Fruit fly (Drosophila melanogaster) whole organism, embryonic: ENCODE data around the gene Pbp45.

Experiments used
- CG10209 ChIP-seq: fragments of 200-800 bp; sonication (Bioruptor generic); optimal IDR thresholded peaks from 3 replicates; lab custom pipeline; 2017; ENCODE audit warnings: missing biosample characterization, mild to moderate bottlenecking, missing genetic modification characterization, missing genetic modification reagents
- CG10654 ChIP-seq: fragments of 200-800 bp; sonication (Bioruptor generic); optimal IDR thresholded peaks from 2 replicates; lab custom pipeline; 2016; ENCODE audit warnings: missing biosample characterization, missing genetic modification characterization
- CG10979 ChIP-seq: fragments of 200-800 bp; sonication (Bioruptor generic); optimal IDR thresholded peaks from 2 replicates; lab custom pipeline; 2018; ENCODE audit warnings: missing biosample characterization, mild to moderate bottlenecking, missing genetic modification characterization, moderate library complexity
- CG11093 ChIP-seq: fragments of 200-800 bp; sonication (Bioruptor generic); IDR thresholded peaks from 3 replicates; pipeline ENCODE4 v1.3.6; 2022; ENCODE audit warnings: missing biosample characterization, missing genetic modification characterization
- CG12104 ChIP-seq: fragments of 200-800 bp; sonication (Bioruptor generic); optimal IDR thresholded peaks from 3 replicates; lab custom pipeline; 2016; ENCODE audit warnings: missing biosample characterization, missing genetic modification characterization
- CG1233 ChIP-seq: fragments of 200-800 bp; sonication (Bioruptor generic); optimal IDR thresholded peaks from 4 replicates; lab custom pipeline; 2018; ENCODE audit warnings: missing biosample characterization, mild to moderate bottlenecking, missing genetic modification characterization
- CG14441 ChIP-seq: fragments of 200-800 bp; sonication (Bioruptor generic); IDR thresholded peaks from 2 replicates; pipeline ENCODE4 v1.3.6; 2022; ENCODE audit warnings: missing biosample characterization, missing genetic modification characterization
- CG16813 ChIP-seq: fragments of 200-800 bp; sonication (Bioruptor generic); IDR thresholded peaks from 3 replicates; pipeline ENCODE4 v1.3.6; 2022; ENCODE audit warnings: missing biosample characterization, missing genetic modification characterization; ENCODE audit not compliant: partially characterized antibody
- CG17361 ChIP-seq: fragments of 200-800 bp; sonication (Bioruptor generic); IDR thresholded peaks from 3 replicates; pipeline ENCODE4 v1.3.6; 2022; ENCODE audit warnings: missing biosample characterization, missing genetic modification characterization
- CG17912 ChIP-seq: fragments of 200-800 bp; sonication (Bioruptor generic); optimal IDR thresholded peaks from 2 replicates; lab custom pipeline; 2018; ENCODE audit warnings: missing biosample characterization, mild to moderate bottlenecking, missing genetic modification characterization
- CG2116 ChIP-seq: fragments of 200-800 bp; sonication (Bioruptor generic); optimal IDR thresholded peaks from 3 replicates; lab custom pipeline; 2018; ENCODE audit warnings: missing biosample characterization, mild to moderate bottlenecking, missing genetic modification characterization
- CG2202 ChIP-seq: fragments of 200-800 bp; sonication (Bioruptor generic); optimal IDR thresholded peaks from 2 replicates; lab custom pipeline; 2018; ENCODE audit warnings: missing biosample characterization, mild to moderate bottlenecking, missing genetic modification characterization
- CG30020 ChIP-seq: fragments of 200-800 bp; optimal IDR thresholded peaks from 2 replicates; lab custom pipeline; 2019; ENCODE audit warnings: missing biosample characterization, mild to moderate bottlenecking, missing genetic modification characterization, moderate library complexity
- CoRest ChIP-seq: fragments of 200-800 bp; sonication (Bioruptor generic); optimal IDR thresholded peaks from 3 replicates; lab custom pipeline; 2018; ENCODE audit warnings: missing biosample characterization, mild to moderate bottlenecking, missing genetic modification characterization, moderate library complexity
- Fer3 ChIP-seq: fragments of 200-800 bp; sonication (Bioruptor generic); optimal IDR thresholded peaks from 2 replicates; lab custom pipeline; 2018; ENCODE audit warnings: missing biosample characterization, mild to moderate bottlenecking, missing genetic modification characterization, moderate library complexity
- HmgD ChIP-seq: fragments of 200-800 bp; sonication (Bioruptor generic); optimal IDR thresholded peaks from 3 replicates; lab custom pipeline; 2016; ENCODE audit warnings: missing biosample characterization, missing genetic modification characterization
- Hr51 ChIP-seq, 2 experiments: fragments of 200-800 bp; sonication (Bioruptor generic); optimal IDR thresholded peaks; 2 replicates in 1 of 2; 3 replicates in 1 of 2; lab custom pipeline; 2016 to 2018; ENCODE audit warnings: missing biosample characterization in 2 of 2, missing genetic modification characterization in 2 of 2, mild to moderate bottlenecking in 1 of 2, moderate library complexity in 1 of 2
- Hsf ChIP-seq: fragments of 200-800 bp; sonication (Bioruptor generic); optimal IDR thresholded peaks from 3 replicates; lab custom pipeline; 2016; ENCODE audit warnings: missing biosample characterization, missing genetic modification characterization
- Spps ChIP-seq: fragments of 200-800 bp; sonication (Bioruptor generic); optimal IDR thresholded peaks from 2 replicates; lab custom pipeline; 2018; ENCODE audit warnings: missing biosample characterization, mild to moderate bottlenecking, missing genetic modification characterization
- Xrp1 ChIP-seq: fragments of 200-800 bp; sonication (Bioruptor generic); IDR thresholded peaks from 2 replicates; pipeline ENCODE4 v1.3.6; 2022; ENCODE audit warnings: missing biosample characterization, missing genetic modification characterization
- ato ChIP-seq: fragments of 200-800 bp; sonication (Bioruptor generic); IDR thresholded peaks from 2 replicates; pipeline ENCODE4 v1.3.6; 2022; ENCODE audit warnings: missing biosample characterization, missing genetic modification characterization; ENCODE audit not compliant: partially characterized antibody
- bbx ChIP-seq: fragments of 200-800 bp; sonication (Bioruptor generic); IDR thresholded peaks from 2 replicates; pipeline ENCODE4 v1.3.6; 2022; ENCODE audit warnings: missing biosample characterization, missing genetic modification characterization; ENCODE audit not compliant: partially characterized antibody
- cas ChIP-seq: fragments of 200-800 bp; sonication (Bioruptor generic); IDR thresholded peaks from 2 replicates; pipeline ENCODE4 v1.3.6; 2022; ENCODE audit warnings: missing biosample characterization, missing genetic modification characterization
- crc ChIP-seq: fragments of 200-800 bp; sonication (Bioruptor generic); optimal IDR thresholded peaks from 2 replicates; lab custom pipeline; 2016; ENCODE audit warnings: missing biosample characterization, missing genetic modification characterization
- crol ChIP-seq: fragments of 200-800 bp; sonication (Bioruptor generic); IDR thresholded peaks from 2 replicates; pipeline ENCODE4 v1.3.6; 2022; ENCODE audit warnings: missing biosample characterization, missing genetic modification characterization
- dmrt11E ChIP-seq: fragments of 200-800 bp; sonication (Bioruptor generic); optimal IDR thresholded peaks from 3 replicates; lab custom pipeline; 2018; ENCODE audit warnings: missing biosample characterization, mild to moderate bottlenecking, missing genetic modification characterization, moderate library complexity
- dysf ChIP-seq: fragments of 200-800 bp; sonication (Bioruptor generic); IDR thresholded peaks from 3 replicates; pipeline ENCODE4 v1.3.6; 2022; ENCODE audit warnings: missing biosample characterization, missing genetic modification characterization
- ems ChIP-seq: fragments of 200-800 bp; sonication (Bioruptor generic); optimal IDR thresholded peaks from 3 replicates; lab custom pipeline; 2016; ENCODE audit warnings: missing biosample characterization, missing genetic modification characterization
- en ChIP-seq: fragments of 200-800 bp; sonication (Bioruptor generic); optimal IDR thresholded peaks from 2 replicates; lab custom pipeline; 2016; ENCODE audit warnings: missing biosample characterization, missing genetic modification characterization
- grau ChIP-seq: fragments of 200-800 bp; optimal IDR thresholded peaks from 3 replicates; lab custom pipeline; 2019; ENCODE audit warnings: missing biosample characterization, mild to moderate bottlenecking, missing genetic modification characterization, moderate library complexity
- gro ChIP-seq: fragments of 200-800 bp; sonication (Bioruptor generic); optimal IDR thresholded peaks from 2 replicates; lab custom pipeline; 2016; ENCODE audit warnings: missing biosample characterization, missing genetic modification characterization
- gsb ChIP-seq: fragments of 200-800 bp; sonication (Bioruptor generic); IDR thresholded peaks from 2 replicates; pipeline ENCODE4 v1.3.6; 2022; ENCODE audit warnings: missing biosample characterization, missing genetic modification characterization
- h ChIP-seq: fragments of >200 bp; optimal IDR thresholded peaks from 2 replicates; lab custom pipeline; 2017
- her ChIP-seq: fragments of 200-800 bp; sonication (Bioruptor generic); optimal IDR thresholded peaks from 2 replicates; lab custom pipeline; 2016; ENCODE audit warnings: missing biosample characterization, missing genetic modification characterization
- jigr1 ChIP-seq: fragments of 200-800 bp; sonication (Bioruptor generic); IDR thresholded peaks from 3 replicates; pipeline ENCODE4 v1.3.6; 2022; ENCODE audit warnings: missing biosample characterization, missing genetic modification characterization
- lab ChIP-seq: fragments of 200-800 bp; sonication (Bioruptor generic); optimal IDR thresholded peaks from 3 replicates; lab custom pipeline; 2017; ENCODE audit warnings: missing biosample characterization, missing genetic modification characterization, mild to moderate bottlenecking, moderate library complexity, missing genetic modification reagents
- nau ChIP-seq: fragments of 200-800 bp; sonication (Bioruptor generic); optimal IDR thresholded peaks from 3 replicates; lab custom pipeline; 2017; ENCODE audit warnings: missing biosample characterization, mild to moderate bottlenecking, missing genetic modification characterization, missing genetic modification reagents
- oc ChIP-seq: fragments of 200-800 bp; sonication (Bioruptor generic); optimal IDR thresholded peaks from 2 replicates; lab custom pipeline; 2018; ENCODE audit warnings: missing biosample characterization, mild to moderate bottlenecking, missing genetic modification characterization, moderate library complexity
- peb ChIP-seq: fragments of 200-800 bp; sonication (Bioruptor generic); IDR thresholded peaks from 2 replicates; pipeline ENCODE4 v1.3.6; 2022; ENCODE audit warnings: missing biosample characterization, missing genetic modification characterization
- slou ChIP-seq: fragments of 200-800 bp; sonication (Bioruptor generic); optimal IDR thresholded peaks from 3 replicates; lab custom pipeline; 2016; ENCODE audit warnings: missing biosample characterization, missing genetic modification characterization
- sna ChIP-seq: fragments of 200-800 bp; sonication (Bioruptor generic); IDR thresholded peaks from 2 replicates; pipeline ENCODE4 v1.3.6; 2022; ENCODE audit warnings: missing biosample characterization, missing genetic modification characterization; ENCODE audit not compliant: partially characterized antibody
- tll ChIP-seq, 2 experiments: fragments of 200-800 bp in 1 of 2; fragments of >200 bp in 1 of 2; sonication (Bioruptor generic) in 1 of 2; optimal IDR thresholded peaks; 2 replicates each; lab custom pipeline; 2017 to 2019; ENCODE audit warnings: missing biosample characterization in 2 of 2, missing genetic modification characterization in 2 of 2, mild to moderate bottlenecking in 1 of 2, moderate library complexity in 1 of 2
- unc-4 ChIP-seq: fragments of 200-800 bp; sonication (Bioruptor generic); IDR thresholded peaks from 2 replicates; pipeline ENCODE4 v1.3.6; 2022; ENCODE audit warnings: missing biosample characterization, missing genetic modification characterization; ENCODE audit not compliant: partially characterized antibody
- unpg ChIP-seq: fragments of 200-800 bp; sonication (Bioruptor generic); optimal IDR thresholded peaks from 3 replicates; lab custom pipeline; 2018; ENCODE audit warnings: missing biosample characterization, mild to moderate bottlenecking, missing genetic modification characterization, moderate library complexity
- usp ChIP-seq: fragments of >200 bp; optimal IDR thresholded peaks from 2 replicates; lab custom pipeline; 2017; ENCODE audit warnings: missing biosample characterization, missing genetic modification characterization
- vvl ChIP-seq: fragments of 200-800 bp; sonication (Bioruptor generic); IDR thresholded peaks from 2 replicates; pipeline ENCODE4 v1.3.6; 2022; ENCODE audit warnings: missing biosample characterization, missing genetic modification characterization
- wdn ChIP-seq: fragments of 200-800 bp; sonication (Bioruptor generic); IDR thresholded peaks from 2 replicates; pipeline ENCODE4 v1.3.6; 2022; ENCODE audit warnings: missing biosample characterization, missing genetic modification characterization
- wor ChIP-seq: fragments of 200-800 bp; sonication (Bioruptor generic); IDR thresholded peaks from 2 replicates; pipeline ENCODE4 v1.3.6; 2022; ENCODE audit warnings: missing biosample characterization, missing genetic modification characterization

The Pbp45 gene

dm6 chr3R:15836864-15837824, 2.2 kb downstream of the Pbp45 start, which contains the start of the genes ND-23 and spn-E (continued):
- no peak for TF ChIP-seq oc
- peak; percentile 58 for TF ChIP-seq CG10979 (tag; lab: Kevin White, UChicago)
- peak; percentile 27 for TF ChIP-seq CG10654 (GFP tag; lab: Kevin White, UChicago)
- TF ChIP-seq CG2202 = no peak
- TF ChIP-seq wdn (GFP tag; lab: Robert Waterston, UW) = peak; percentile 43; the same call in 1 of the 2 replicates
- peak; percentile 68 for TF ChIP-seq grau (tag; lab: Kevin White, UChicago)
- peak; percentile 16; the same call in 1 of the 3 replicates for TF ChIP-seq dysf (GFP tag; lab: Robert Waterston, UW)
- TF ChIP-seq CG12104 (GFP tag; lab: Kevin White, UChicago) = no peak
- peak; percentile 35 for TF ChIP-seq Fer3 (tag; lab: Kevin White, UChicago)
- peak; percentile 64 for TF ChIP-seq bbx (GFP tag; lab: Robert Waterston, UW)
- peak; percentile 87 for TF ChIP-seq CG17361 (GFP tag; lab: Robert Waterston, UW)
- TF ChIP-seq ems = no peak
- no peak for TF ChIP-seq h (lab: Kevin White, UChicago)
- no peak for TF ChIP-seq cas
- peak; percentile 66 for TF ChIP-seq dmrt11E (tag; lab: Kevin White, UChicago)
- TF ChIP-seq CG2116 (GFP tag; lab: Kevin White, UChicago) = peak; percentile 76
- TF ChIP-seq CG16813 (GFP tag; lab: Robert Waterston, UW) = peak; percentile 77
- TF ChIP-seq Hsf (GFP tag; lab: Kevin White, UChicago) = no peak
- TF ChIP-seq CG17912 = no peak
- TF ChIP-seq Xrp1 (GFP tag; lab: Robert Waterston, UW) = peak; percentile 55; the same call in 1 of the 2 replicates
- TF ChIP-seq usp (GFP tag; lab: Kevin White, UChicago) = no peak
- TF ChIP-seq jigr1 (GFP tag; lab: Robert Waterston, UW) = no peak
- TF ChIP-seq crol (GFP tag; lab: Robert Waterston, UW) = no peak
- no peak for TF ChIP-seq lab
- TF ChIP-seq vvl (GFP tag; lab: Robert Waterston, UW) = peak; percentile 57
- TF ChIP-seq peb (GFP tag; lab: Robert Waterston, UW) = no peak
- TF ChIP-seq en (GFP tag; lab: Kevin White, UChicago) = no peak
- peak; percentile 86 for TF ChIP-seq unc-4 (GFP tag; lab: Robert Waterston, UW)
- TF ChIP-seq CG14441 (GFP tag; lab: Robert Waterston, UW) = no peak
- no peak for TF ChIP-seq crc
- TF ChIP-seq CoRest (tag; lab: Kevin White, UChicago) = peak; percentile 81
- peak; percentile 58 for TF ChIP-seq unpg (GFP tag; lab: Kevin White, UChicago)
- TF ChIP-seq slou (GFP tag; lab: Kevin White, UChicago) = no peak
- TF ChIP-seq nau = no peak
- TF ChIP-seq Hr51 (GFP tag; optimal IDR thresholded peaks at IDR 0.05; lab: Kevin White, UChicago) = no peak
- peak; percentile 61 for TF ChIP-seq CG10209 (GFP tag; lab: Kevin White, UChicago)
- TF ChIP-seq CG1233 (GFP tag; lab: Kevin White, UChicago) = no peak
- peak; percentile 87 for TF ChIP-seq sna (GFP tag; lab: Robert Waterston, UW)
- TF ChIP-seq wor = no peak
- TF ChIP-seq gsb (GFP tag; lab: Robert Waterston, UW) = no peak
- peak in 1 of 2 experiments; percentile 55 for TF ChIP-seq tll (GFP tag; optimal IDR thresholded peaks at IDR 0.05; lab: Kevin White, UChicago)
- TF ChIP-seq CG30020 = peak; percentile 63
- no peak for TF ChIP-seq HmgD (GFP tag; lab: Kevin White, UChicago)
- TF ChIP-seq gro = no peak
- TF ChIP-seq CG11093 (GFP tag; lab: Robert Waterston, UW) = no peak
- TF ChIP-seq ato (GFP tag; lab: Robert Waterston, UW) = no peak
- no peak for TF ChIP-seq her
- no peak for TF ChIP-seq Spps (tag; lab: Kevin White, UChicago)
